Worm (Caenorhabditis elegans) whole organism, young adult: ENCODE measurements around the gene R07E5.6.

Source experiments
- F10E7.11 ChIP-seq: sonication (generic microtip); optimal IDR thresholded peaks from 2 replicates; lab custom pipeline; 2017; ENCODE audit warnings: mild to moderate bottlenecking, missing genetic modification characterization, moderate library complexity, missing compliant biosample characterization
- F22D6.2 ChIP-seq: sonication (generic microtip); optimal IDR thresholded peaks from 2 replicates; lab custom pipeline; 2016; ENCODE audit warnings: mild to moderate bottlenecking, missing genetic modification characterization, missing compliant biosample characterization
- F49E8.2 ChIP-seq: sonication (generic microtip); optimal IDR thresholded peaks from 3 replicates; lab custom pipeline; 2017; ENCODE audit warnings: missing genetic modification characterization, mild to moderate bottlenecking, missing compliant biosample characterization, antibody characterized with exemption, moderate library complexity; ENCODE audit not compliant: insufficient read depth
- F57C9.4 ChIP-seq: sonication (generic microtip); optimal IDR thresholded peaks from 2 replicates; lab custom pipeline; 2017; ENCODE audit warnings: mild to moderate bottlenecking, missing genetic modification characterization, missing compliant biosample characterization
- T07F8.4 ChIP-seq: sonication (generic microtip); optimal IDR thresholded peaks from 2 replicates; lab custom pipeline; 2016; ENCODE audit warnings: mild to moderate bottlenecking, missing genetic modification characterization, moderate library complexity, missing compliant biosample characterization
- T26A5.8 ChIP-seq: sonication (generic microtip); optimal IDR thresholded peaks from 2 replicates; lab custom pipeline; 2016; ENCODE audit warnings: missing genetic modification characterization, missing compliant biosample characterization
- Y53F4B.3 ChIP-seq: fragments of 200-800 bp; sonication (Bioruptor generic); IDR thresholded peaks from 2 replicates; pipeline ENCODE4 v1.3.6; 2022; ENCODE audit warnings: missing genetic modification reagents, missing genetic modification characterization, missing compliant biosample characterization
- aptf-3 ChIP-seq: fragments of 200-800 bp; sonication (Bioruptor generic); IDR thresholded peaks from 2 replicates; pipeline ENCODE4 v1.3.6; 2022; ENCODE audit warnings: missing genetic modification characterization, missing compliant biosample characterization
- attf-3 ChIP-seq: fragments of 200-800 bp; sonication (Bioruptor generic); conservative IDR thresholded peaks from 2 replicates; pipeline ENCODE4 v1.3.6; 2022; ENCODE audit warnings: missing genetic modification reagents, missing genetic modification characterization, missing compliant biosample characterization
- bed-1 ChIP-seq: fragments of 200-800 bp; sonication (Bioruptor generic); IDR thresholded peaks from 2 replicates; pipeline ENCODE4 v1.3.6; 2022; ENCODE audit warnings: missing genetic modification reagents, missing genetic modification characterization, missing compliant biosample characterization
- bed-2 ChIP-seq: fragments of 200-800 bp; sonication (Bioruptor generic); IDR thresholded peaks from 2 replicates; pipeline ENCODE4 v1.3.6; 2022; ENCODE audit warnings: missing genetic modification reagents, missing genetic modification characterization, missing compliant biosample characterization
- cebp-1 ChIP-seq, 2 experiments: fragments of 200-800 bp in 1 of 2; sonication (Bioruptor generic) in 1 of 2; sonication (generic microtip) in 1 of 2; IDR thresholded peaks in 1 of 2; optimal IDR thresholded peaks in 1 of 2; 2 replicates each; pipeline versions ENCODE4 v1.3.6 to Lab custom; 2017 to 2022; ENCODE audit warnings: missing compliant biosample characterization in 2 of 2, missing genetic modification characterization in 2 of 2, mild to moderate bottlenecking in 1 of 2, missing genetic modification reagents in 1 of 2, moderate library complexity in 1 of 2
- cebp-2 ChIP-seq: fragments of 200-800 bp; sonication (Bioruptor generic); IDR thresholded peaks from 2 replicates; pipeline ENCODE4 v1.3.6; 2022; ENCODE audit warnings: missing genetic modification characterization, missing compliant biosample characterization
- ceh-100 ChIP-seq: fragments of 200-800 bp; sonication (Bioruptor generic); IDR thresholded peaks from 2 replicates; pipeline ENCODE4 v1.3.6; 2022; ENCODE audit warnings: missing genetic modification reagents, missing genetic modification characterization, missing compliant biosample characterization
- ceh-58 ChIP-seq: fragments of 200-800 bp; sonication (Bioruptor generic); IDR thresholded peaks from 2 replicates; pipeline ENCODE4 v1.3.6; 2022; ENCODE audit warnings: missing genetic modification characterization, missing compliant biosample characterization
- ceh-79 ChIP-seq: sonication (generic microtip); optimal IDR thresholded peaks from 2 replicates; lab custom pipeline; 2017; ENCODE audit warnings: mild to moderate bottlenecking, missing genetic modification characterization, missing compliant biosample characterization
- ceh-91 ChIP-seq: fragments of 200-800 bp; sonication (Bioruptor generic); IDR thresholded peaks from 2 replicates; pipeline ENCODE4 v1.3.6; 2022; ENCODE audit warnings: missing genetic modification reagents, missing genetic modification characterization, missing compliant biosample characterization
- dpff-1 ChIP-seq: sonication (generic microtip); optimal IDR thresholded peaks from 2 replicates; lab custom pipeline; 2017; ENCODE audit warnings: mild to moderate bottlenecking, missing genetic modification characterization, missing compliant biosample characterization
- dpl-1 ChIP-seq: fragments of 150-350 bp; optimal IDR thresholded peaks from 2 replicates; lab custom pipeline; 2014; ENCODE audit warnings: missing biosample characterization, missing genetic modification reagents, missing genetic modification characterization
- efl-1 ChIP-seq: fragments of 150-350 bp; optimal IDR thresholded peaks from 2 replicates; lab custom pipeline; 2014; ENCODE audit warnings: missing biosample characterization, missing genetic modification reagents, missing genetic modification characterization
- egrh-3 ChIP-seq: fragments of 200-800 bp; sonication (Bioruptor generic); IDR thresholded peaks from 2 replicates; pipeline ENCODE4 v1.3.6; 2022; ENCODE audit warnings: missing genetic modification reagents, missing genetic modification characterization, missing compliant biosample characterization
- ekl-4 ChIP-seq: fragments of 200-800 bp; sonication (Bioruptor generic); IDR thresholded peaks from 2 replicates; pipeline ENCODE4 v1.3.6; 2022; ENCODE audit warnings: missing genetic modification reagents, missing genetic modification characterization, missing compliant biosample characterization
- fkh-3 ChIP-seq: sonication (generic microtip); optimal IDR thresholded peaks from 2 replicates; lab custom pipeline; 2016; ENCODE audit warnings: mild to moderate bottlenecking, missing genetic modification characterization, missing compliant biosample characterization
- hlh-26 ChIP-seq: fragments of 200-800 bp; sonication (Bioruptor generic); conservative IDR thresholded peaks from 2 replicates; pipeline ENCODE4 v1.3.6; 2022; ENCODE audit warnings: missing genetic modification reagents, missing genetic modification characterization, missing compliant biosample characterization
- hrde-1 ChIP-seq: sonication (generic microtip); optimal IDR thresholded peaks from 2 replicates; lab custom pipeline; 2016; ENCODE audit warnings: missing genetic modification characterization, mild to moderate bottlenecking, missing compliant biosample characterization, moderate library complexity, missing genotype, missing genetic modification reagents, borderline replicate concordance
- hsf-1 ChIP-seq: fragments of 200-800 bp; sonication (Bioruptor generic); IDR thresholded peaks from 2 replicates; pipeline ENCODE4 v1.3.6; 2022; ENCODE audit warnings: missing genetic modification reagents, missing genetic modification characterization, missing compliant biosample characterization
- lag-1 ChIP-seq: fragments of 200-800 bp; sonication (Bioruptor generic); IDR thresholded peaks from 2 replicates; pipeline ENCODE4 v1.3.6; 2022; ENCODE audit warnings: missing genetic modification reagents, missing genetic modification characterization, missing compliant biosample characterization
- lir-1 ChIP-seq: fragments of 200-800 bp; sonication (Bioruptor generic); conservative IDR thresholded peaks from 2 replicates; pipeline ENCODE4 v1.3.6; 2022; ENCODE audit warnings: missing genetic modification reagents, missing genetic modification characterization, missing compliant biosample characterization
- lsl-1 ChIP-seq: fragments of 200-800 bp; sonication (Bioruptor generic); optimal IDR thresholded peaks from 2 replicates; lab custom pipeline; 2018; ENCODE audit warnings: mild to moderate bottlenecking, missing genetic modification characterization, moderate library complexity, missing compliant biosample characterization
- madf-3 ChIP-seq: fragments of 200-800 bp; sonication (Bioruptor generic); IDR thresholded peaks from 2 replicates; pipeline ENCODE4 v1.3.6; 2022; ENCODE audit warnings: missing genetic modification reagents, missing genetic modification characterization, missing compliant biosample characterization
- madf-6 ChIP-seq: fragments of 200-800 bp; sonication (Bioruptor generic); IDR thresholded peaks from 2 replicates; pipeline ENCODE4 v1.3.6; 2022; ENCODE audit warnings: missing genetic modification reagents, missing genetic modification characterization, missing compliant biosample characterization
- mel-28 ChIP-seq: sonication (generic microtip); optimal IDR thresholded peaks from 2 replicates; lab custom pipeline; 2016; ENCODE audit warnings: borderline replicate concordance, mild to moderate bottlenecking, missing genetic modification characterization, missing compliant biosample characterization
- mes-4 ChIP-seq: sonication (generic microtip); optimal IDR thresholded peaks from 2 replicates; lab custom pipeline; 2016; ENCODE audit warnings: missing genotype, missing genetic modification characterization, missing compliant biosample characterization
- nfya-1 ChIP-seq: sonication (generic microtip); optimal IDR thresholded peaks from 2 replicates; lab custom pipeline; 2017; ENCODE audit warnings: antibody characterized with exemption, missing compliant biosample characterization, missing genetic modification characterization, borderline replicate concordance; ENCODE audit not compliant: insufficient read depth
- nhr-80 ChIP-seq: sonication (generic microtip); optimal IDR thresholded peaks from 2 replicates; lab custom pipeline; 2016; ENCODE audit warnings: missing genetic modification characterization, missing compliant biosample characterization
- pbrm-1 ChIP-seq: fragments of 200-800 bp; sonication (Bioruptor generic); IDR thresholded peaks from 2 replicates; pipeline ENCODE4 v1.3.6; 2022; ENCODE audit warnings: missing genetic modification reagents, missing genetic modification characterization, missing compliant biosample characterization
- pha-4 ChIP-seq: fragments of 150-350 bp; sonication (generic microtip); optimal IDR thresholded peaks from 2 replicates; lab custom pipeline; 2014; ENCODE audit warnings: missing biosample characterization, missing genetic modification reagents, missing genetic modification characterization
- rec-8 ChIP-seq, 2 experiments: sonication (generic microtip); optimal IDR thresholded peaks; 2 replicates each; lab custom pipeline; 2016; ENCODE audit warnings: mild to moderate bottlenecking in 2 of 2, missing genetic modification characterization in 2 of 2, missing genetic modification reagents in 2 of 2, missing genotype in 2 of 2, missing biosample characterization in 1 of 2, missing compliant biosample characterization in 1 of 2, moderate library complexity in 1 of 2
- rpc-1 ChIP-seq, 2 experiments: fragments of 150-350 bp in 1 of 2; sonication (generic microtip) in 1 of 2; optimal IDR thresholded peaks; 2 replicates each; lab custom pipeline; 2014 to 2018; ENCODE audit warnings: missing biosample characterization in 1 of 2, missing genetic modification characterization in 1 of 2, missing genetic modification reagents in 1 of 2, missing genotype in 1 of 2
- snpc-1.1 ChIP-seq: sonication (generic microtip); optimal IDR thresholded peaks from 2 replicates; lab custom pipeline; 2017; ENCODE audit warnings: missing genetic modification characterization, mild to moderate bottlenecking, missing compliant biosample characterization, antibody characterized with exemption, moderate library complexity, missing genotype, missing genetic modification reagents; ENCODE audit not compliant: insufficient read depth
- snpc-1.3 ChIP-seq: sonication (generic microtip); optimal IDR thresholded peaks from 2 replicates; lab custom pipeline; 2017; ENCODE audit warnings: missing genetic modification characterization, mild to moderate bottlenecking, missing compliant biosample characterization, antibody characterized with exemption, moderate library complexity, missing genotype, missing genetic modification reagents; ENCODE audit not compliant: insufficient read depth
- snpc-4 ChIP-seq, 5 experiments: fragments of 150-350 bp in 1 of 5; sonication (generic microtip) in 4 of 5; optimal IDR thresholded peaks; 2 replicates each; lab custom pipeline; 2014 to 2018; ENCODE audit warnings: missing genetic modification characterization in 5 of 5, missing biosample characterization in 3 of 5, antibody characterized with exemption in 2 of 5, mild to moderate bottlenecking in 2 of 5, missing compliant biosample characterization in 2 of 5, missing genotype in 2 of 5, moderate library complexity in 2 of 5, missing genetic modification reagents in 1 of 5
- zim-3 ChIP-seq: sonication (generic microtip); optimal IDR thresholded peaks from 2 replicates; lab custom pipeline; 2017; ENCODE audit warnings: mild to moderate bottlenecking, missing genetic modification characterization, moderate library complexity, missing compliant biosample characterization
- ztf-18 ChIP-seq: sonication (generic microtip); optimal IDR thresholded peaks from 2 replicates; lab custom pipeline; 2016; ENCODE audit warnings: missing genotype, mild to moderate bottlenecking, missing genetic modification characterization, missing compliant biosample characterization
- ztf-25 ChIP-seq: fragments of 200-800 bp; sonication (Bioruptor generic); IDR thresholded peaks from 2 replicates; pipeline ENCODE4 v1.3.6; 2022; ENCODE audit warnings: missing genetic modification reagents, missing genetic modification characterization, missing compliant biosample characterization

R07E5.6 gene

DNA sequence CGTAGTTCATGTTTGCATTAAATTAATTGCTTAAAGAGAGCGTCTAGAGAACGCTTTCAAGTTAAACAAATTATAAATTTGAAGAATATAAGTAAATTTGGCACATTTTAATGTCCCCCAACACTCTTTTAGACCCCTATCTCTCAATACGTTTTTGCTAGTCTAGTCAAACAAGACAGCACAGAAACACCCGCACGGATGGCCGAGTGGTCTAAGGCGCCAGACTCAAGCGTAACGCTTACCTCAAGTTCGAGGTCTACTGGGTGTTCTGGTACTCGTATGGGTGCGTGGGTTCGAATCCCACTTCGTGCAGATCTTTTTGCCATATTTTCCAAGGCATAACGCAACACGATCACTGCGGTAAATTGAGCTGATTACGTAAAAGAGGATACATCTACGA is 36.2 kb upstream of the R07E5.6 start (continued):
- TF ChIP-seq lir-1 (GFP tag; lab: Robert Waterston, UW), result no peak
- no peak for TF ChIP-seq mes-4 (tag; lab: Kevin White, UChicago)
- TF ChIP-seq hsf-1 (GFP tag; lab: Robert Waterston, UW), result no peak; the same call in 1 of the 2 replicates
- no peak for TF ChIP-seq dpl-1
- TF ChIP-seq ztf-18, result peak; percentile 22
- no peak for TF ChIP-seq cebp-2 (GFP tag; lab: Robert Waterston, UW)
- TF ChIP-seq Y53F4B.3 (GFP tag; lab: Robert Waterston, UW), result no peak
- no peak for TF ChIP-seq ceh-58 (GFP tag; lab: Robert Waterston, UW)
- no peak for TF ChIP-seq cebp-1 (GFP tag; IDR thresholded peaks at IDR 0.05; lab: Robert Waterston, UW)
- no peak for TF ChIP-seq cebp-1 (tag; optimal IDR thresholded peaks at IDR 0.05; lab: Kevin White, UChicago)
- TF ChIP-seq nhr-80, result peak; percentile 4
- no peak for TF ChIP-seq fkh-3 (tag; lab: Kevin White, UChicago)
- TF ChIP-seq F10E7.11 (tag; lab: Kevin White, UChicago), result no peak
- peak; percentile 52 for TF ChIP-seq lsl-1 (GFP tag; lab: Kevin White, UChicago)
- TF ChIP-seq hlh-26 (GFP tag; lab: Robert Waterston, UW), result no peak
- no peak for TF ChIP-seq bed-1
- no peak for TF ChIP-seq egrh-3 (GFP tag; lab: Robert Waterston, UW)
- no peak for TF ChIP-seq snpc-1.3
- TF ChIP-seq ceh-100, result no peak
- TF ChIP-seq hrde-1 (tag; lab: Kevin White, UChicago), result no peak
- no peak for TF ChIP-seq attf-3 (GFP tag; lab: Robert Waterston, UW)
- TF ChIP-seq zim-3 (tag; lab: Kevin White, UChicago), result no peak
- TF ChIP-seq rpc-1 (optimal IDR thresholded peaks at IDR 0.05; lab: Kevin White, UChicago), result peak; percentile 65
- TF ChIP-seq rpc-1 (tag; optimal IDR thresholded peaks at IDR 0.05; lab: Kevin White, UChicago), result peak; percentile 80
- no peak for TF ChIP-seq efl-1 (GFP tag; lab: Kevin White, UChicago)
- TF ChIP-seq aptf-3 (GFP tag; lab: Robert Waterston, UW), result no peak
- no peak for TF ChIP-seq dpff-1 (tag; lab: Kevin White, UChicago)
- no peak for TF ChIP-seq bed-2
- TF ChIP-seq F22D6.2, result no peak
- no peak for TF ChIP-seq mel-28 (tag; lab: Kevin White, UChicago)
- no peak for TF ChIP-seq lag-1 (GFP tag; lab: Robert Waterston, UW)
- no peak for TF ChIP-seq T26A5.8 (tag; lab: Kevin White, UChicago)
- no peak for TF ChIP-seq nfya-1 (tag; lab: Kevin White, UChicago)
- 0 out of 2 replicates have a peak, but pooled peaks have one; percentile 18 for TF ChIP-seq madf-6
- no peak for TF ChIP-seq F49E8.2 (tag; lab: Kevin White, UChicago)
- TF ChIP-seq rec-8 (tag; optimal IDR thresholded peaks at IDR 0.05; lab: Kevin White, UChicago), result no peak
- TF ChIP-seq F57C9.4, result no peak
- TF ChIP-seq pha-4 (tag; lab: Kevin White, UChicago), result no peak
- no peak for TF ChIP-seq snpc-1.1 (tag; lab: Kevin White, UChicago)
- TF ChIP-seq snpc-4 (GFP tag; optimal IDR thresholded peaks at IDR 0.05; lab: Kevin White, UChicago), result no peak
- peak in 2 of 4 experiments; percentile 18 to 60 for TF ChIP-seq snpc-4 (tag; optimal IDR thresholded peaks at IDR 0.05; lab: Kevin White, UChicago)
- no peak for TF ChIP-seq ztf-25 (GFP tag; lab: Robert Waterston, UW)
- no peak for TF ChIP-seq madf-3 (GFP tag; lab: Robert Waterston, UW)
- TF ChIP-seq ceh-79, result no peak
- no peak for TF ChIP-seq ekl-4
- no peak for TF ChIP-seq ceh-91 (GFP tag; lab: Robert Waterston, UW)
- no peak for TF ChIP-seq pbrm-1 (GFP tag; lab: Robert Waterston, UW)
- TF ChIP-seq T07F8.4 (tag; lab: Kevin White, UChicago), result peak; percentile 8
- TF ChIP-seq, all 124 proteins: peak for 27
